Fruit fly (Drosophila melanogaster) whole organism, embryonic: ENCODE results near the gene wrd.

Experiments
- Aef1 ChIP-seq: fragments of 200-800 bp; sonication (Bioruptor generic); IDR thresholded peaks from 3 replicates; pipeline ENCODE4 v1.3.6; 2022; ENCODE audit warnings: missing biosample characterization, missing genetic modification characterization
- Awh ChIP-seq: fragments of 200-800 bp; sonication (Bioruptor generic); IDR thresholded peaks from 2 replicates; pipeline ENCODE4, ENCODE4 v1.3.6; 2022; ENCODE audit warnings: missing biosample characterization, missing genetic modification characterization
- CG10654 ChIP-seq: fragments of 200-800 bp; sonication (Bioruptor generic); optimal IDR thresholded peaks from 2 replicates; lab custom pipeline; 2016; ENCODE audit warnings: missing biosample characterization, missing genetic modification characterization
- CG11247 ChIP-seq: fragments of 200-800 bp; sonication (Bioruptor generic); IDR thresholded peaks from 2 replicates; pipeline ENCODE4 v1.3.6; 2022; ENCODE audit warnings: missing biosample characterization, missing genetic modification characterization
- CG11398 ChIP-seq: fragments of 200-800 bp; sonication (Bioruptor generic); optimal IDR thresholded peaks from 2 replicates; lab custom pipeline; 2016; ENCODE audit warnings: missing biosample characterization, missing genetic modification characterization
- CG12769 ChIP-seq: fragments of 200-800 bp; sonication (Bioruptor generic); optimal IDR thresholded peaks from 2 replicates; lab custom pipeline; 2019; ENCODE audit warnings: missing biosample characterization, mild to moderate bottlenecking, missing genetic modification characterization, moderate library complexity
- CG13624 ChIP-seq: fragments of 200-800 bp; sonication (Bioruptor generic); optimal IDR thresholded peaks from 2 replicates; lab custom pipeline; 2016; ENCODE audit warnings: missing biosample characterization, missing genetic modification characterization
- CG17568 ChIP-seq: fragments of 200-800 bp; sonication (Bioruptor generic); optimal IDR thresholded peaks from 2 replicates; lab custom pipeline; 2018; ENCODE audit warnings: missing biosample characterization, mild to moderate bottlenecking, missing genetic modification characterization, moderate library complexity
- CG17912 ChIP-seq: fragments of 200-800 bp; sonication (Bioruptor generic); optimal IDR thresholded peaks from 2 replicates; lab custom pipeline; 2018; ENCODE audit warnings: missing biosample characterization, mild to moderate bottlenecking, missing genetic modification characterization
- CG32767 ChIP-seq: fragments of 200-800 bp; sonication (Bioruptor generic); IDR thresholded peaks from 2 replicates; pipeline ENCODE4 v1.3.6; 2022; ENCODE audit warnings: missing biosample characterization, missing genetic modification characterization
- CG43689 ChIP-seq: fragments of 200-800 bp; sonication (Bioruptor generic); IDR thresholded peaks from 2 replicates; pipeline ENCODE4 v1.3.6; 2022; ENCODE audit warnings: missing biosample characterization, missing genetic modification characterization
- CG5180 ChIP-seq: fragments of 200-800 bp; sonication (Bioruptor generic); optimal IDR thresholded peaks from 3 replicates; lab custom pipeline; 2017; ENCODE audit warnings: missing biosample characterization, missing genetic modification characterization, mild to moderate bottlenecking, moderate library complexity, missing genetic modification reagents
- CG7963 ChIP-seq: fragments of 200-800 bp; sonication (Bioruptor generic); IDR thresholded peaks from 3 replicates; pipeline ENCODE4 v1.3.6; 2022; ENCODE audit warnings: missing biosample characterization, missing genetic modification characterization; ENCODE audit not compliant: partially characterized antibody
- CG7987 ChIP-seq: fragments of 200-800 bp; sonication (Bioruptor generic); optimal IDR thresholded peaks from 2 replicates; lab custom pipeline; 2018; ENCODE audit warnings: missing biosample characterization, mild to moderate bottlenecking, missing genetic modification characterization, moderate library complexity
- CG9215 ChIP-seq: fragments of 200-800 bp; sonication (Bioruptor generic); IDR thresholded peaks from 2 replicates; pipeline ENCODE4 v1.3.6; 2022; ENCODE audit warnings: missing biosample characterization, missing genetic modification characterization
- E2f1 ChIP-seq: fragments of 200-800 bp; sonication (Bioruptor generic); IDR thresholded peaks from 2 replicates; pipeline ENCODE4 v1.3.6; 2022; ENCODE audit warnings: missing biosample characterization, missing genetic modification characterization
- GATAe ChIP-seq: fragments of 200-800 bp; sonication (Bioruptor generic); conservative IDR thresholded peaks from 2 replicates; pipeline ENCODE4 v1.3.6; 2022; ENCODE audit warnings: missing biosample characterization, missing genetic modification characterization
- H15 ChIP-seq: fragments of 200-800 bp; sonication (Bioruptor generic); IDR thresholded peaks from 3 replicates; pipeline ENCODE4 v1.3.6; 2022; ENCODE audit warnings: missing biosample characterization, missing genetic modification characterization
- Hr39 ChIP-seq: fragments of >200 bp; optimal IDR thresholded peaks from 2 replicates; lab custom pipeline; 2017
- Hr51 ChIP-seq, 2 experiments: fragments of 200-800 bp; sonication (Bioruptor generic); optimal IDR thresholded peaks; 2 replicates in 1 of 2; 3 replicates in 1 of 2; lab custom pipeline; 2016 to 2018; ENCODE audit warnings: missing biosample characterization in 2 of 2, missing genetic modification characterization in 2 of 2, mild to moderate bottlenecking in 1 of 2, moderate library complexity in 1 of 2
- Mrtf ChIP-seq: fragments of 200-800 bp; sonication (Bioruptor generic); IDR thresholded peaks from 3 replicates; pipeline ENCODE4 v1.3.6; 2022; ENCODE audit warnings: missing biosample characterization, missing genetic modification characterization
- NfI ChIP-seq: fragments of 200-800 bp; sonication (Bioruptor generic); optimal IDR thresholded peaks from 3 replicates; lab custom pipeline; 2018; ENCODE audit warnings: missing biosample characterization, mild to moderate bottlenecking, missing genetic modification characterization, moderate library complexity
- Oli ChIP-seq: fragments of 200-800 bp; sonication (Bioruptor generic); optimal IDR thresholded peaks from 2 replicates; lab custom pipeline; 2018; ENCODE audit warnings: missing biosample characterization, mild to moderate bottlenecking, missing genetic modification characterization, moderate library complexity
- Stat92E ChIP-seq, 3 experiments: fragments of >200 bp in 2 of 3; fragments of 200-800 bp in 1 of 3; sonication (Bioruptor generic) in 1 of 3; optimal IDR thresholded peaks; 2 replicates each; lab custom pipeline; 2017 to 2019; ENCODE audit warnings: missing biosample characterization in 3 of 3, missing genetic modification characterization in 3 of 3, mild to moderate bottlenecking in 1 of 3, moderate library complexity in 1 of 3
- ato ChIP-seq: fragments of 200-800 bp; sonication (Bioruptor generic); IDR thresholded peaks from 2 replicates; pipeline ENCODE4 v1.3.6; 2022; ENCODE audit warnings: missing biosample characterization, missing genetic modification characterization; ENCODE audit not compliant: partially characterized antibody
- az2 ChIP-seq: fragments of 200-800 bp; sonication (Bioruptor generic); optimal IDR thresholded peaks from 3 replicates; lab custom pipeline; 2016; ENCODE audit warnings: missing biosample characterization, missing genetic modification characterization
- chm ChIP-seq: fragments of 200-800 bp; sonication (Bioruptor generic); IDR thresholded peaks from 2 replicates; pipeline ENCODE4 v1.3.6; 2022; ENCODE audit warnings: missing biosample characterization, missing genetic modification characterization
- chn ChIP-seq: fragments of 200-800 bp; sonication (Bioruptor generic); optimal IDR thresholded peaks from 2 replicates; lab custom pipeline; 2016; ENCODE audit warnings: missing biosample characterization, missing genetic modification characterization
- exex ChIP-seq: fragments of 200-800 bp; sonication (Bioruptor generic); optimal IDR thresholded peaks from 4 replicates; lab custom pipeline; 2018; ENCODE audit warnings: missing biosample characterization, mild to moderate bottlenecking, missing genetic modification characterization, moderate library complexity
- gce ChIP-seq: fragments of 200-800 bp; sonication (Bioruptor generic); IDR thresholded peaks from 3 replicates; pipeline ENCODE4 v1.3.6; 2022; ENCODE audit warnings: missing biosample characterization, missing genetic modification characterization
- grn ChIP-seq: fragments of 200-800 bp; sonication (Bioruptor generic); optimal IDR thresholded peaks from 3 replicates; lab custom pipeline; 2017; ENCODE audit warnings: missing biosample characterization, missing genetic modification characterization
- gsb-n ChIP-seq: fragments of 200-800 bp; sonication (Bioruptor generic); optimal IDR thresholded peaks from 3 replicates; lab custom pipeline; 2018; ENCODE audit warnings: missing biosample characterization, mild to moderate bottlenecking, missing genetic modification characterization
- hb ChIP-seq: fragments of 200-800 bp; sonication (Bioruptor generic); IDR thresholded peaks from 3 replicates; pipeline ENCODE4 v1.3.6; 2022; ENCODE audit warnings: missing biosample characterization, missing genetic modification characterization; ENCODE audit not compliant: partially characterized antibody
- ken ChIP-seq: fragments of 200-800 bp; sonication (Bioruptor generic); IDR thresholded peaks from 3 replicates; pipeline ENCODE4 v1.3.6; 2022; ENCODE audit warnings: missing biosample characterization, missing genetic modification characterization
- lola ChIP-seq, 3 experiments: fragments of >200 bp in 2 of 3; fragments of 200-800 bp in 1 of 3; sonication (Bioruptor generic) in 1 of 3; optimal IDR thresholded peaks; 2 replicates each; lab custom pipeline; 2017 to 2019; ENCODE audit warnings: missing biosample characterization in 3 of 3, missing genetic modification characterization in 3 of 3, mild to moderate bottlenecking in 1 of 3, moderate library complexity in 1 of 3
- oc ChIP-seq: fragments of 200-800 bp; sonication (Bioruptor generic); optimal IDR thresholded peaks from 2 replicates; lab custom pipeline; 2018; ENCODE audit warnings: missing biosample characterization, mild to moderate bottlenecking, missing genetic modification characterization, moderate library complexity
- ranshi ChIP-seq: fragments of 200-800 bp; sonication (Bioruptor generic); IDR thresholded peaks from 2 replicates; pipeline ENCODE4 v1.3.6; 2022; ENCODE audit warnings: missing biosample characterization, missing genetic modification characterization
- sc ChIP-seq, 3 experiments: fragments of >200 bp in 2 of 3; fragments of 200-800 bp in 1 of 3; sonication (Bioruptor generic) in 1 of 3; optimal IDR thresholded peaks; 2 replicates in 2 of 3; 3 replicates in 1 of 3; lab custom pipeline; 2017; ENCODE audit warnings: mild to moderate bottlenecking in 1 of 3, missing biosample characterization in 1 of 3, missing genetic modification characterization in 1 of 3, missing genetic modification reagents in 1 of 3
- scrt ChIP-seq: fragments of 200-800 bp; sonication (Bioruptor generic); optimal IDR thresholded peaks from 2 replicates; lab custom pipeline; 2018; ENCODE audit warnings: missing biosample characterization, mild to moderate bottlenecking, missing genetic modification characterization, moderate library complexity
- sd ChIP-seq: fragments of 200-800 bp; sonication (Bioruptor generic); optimal IDR thresholded peaks from 3 replicates; lab custom pipeline; 2018; ENCODE audit warnings: missing biosample characterization, mild to moderate bottlenecking, missing genetic modification characterization, moderate library complexity
- sr ChIP-seq: fragments of 200-800 bp; sonication (Bioruptor generic); IDR thresholded peaks from 3 replicates; pipeline ENCODE4 v1.3.6; 2022; ENCODE audit warnings: missing biosample characterization, missing genetic modification characterization
- ttk ChIP-seq: fragments of 200-800 bp; sonication (Bioruptor generic); IDR thresholded peaks from 2 replicates; pipeline ENCODE4 v2.1.2; 2022; ENCODE audit warnings: missing biosample characterization, missing genetic modification characterization
- vnd ChIP-seq: fragments of 200-800 bp; sonication (Bioruptor generic); IDR thresholded peaks from 3 replicates; pipeline ENCODE4 v1.3.6; 2022; ENCODE audit warnings: missing biosample characterization, missing genetic modification characterization; ENCODE audit not compliant: partially characterized antibody
- zen ChIP-seq: fragments of 200-800 bp; sonication (Bioruptor generic); optimal IDR thresholded peaks from 3 replicates; lab custom pipeline; 2018; ENCODE audit warnings: missing biosample characterization, mild to moderate bottlenecking, missing genetic modification characterization, moderate library complexity
- zen2 ChIP-seq: fragments of 200-800 bp; sonication (Bioruptor generic); IDR thresholded peaks from 3 replicates; pipeline ENCODE4 v1.3.6; 2022; ENCODE audit warnings: missing biosample characterization, missing genetic modification characterization; ENCODE audit not compliant: partially characterized antibody
- zfh1 ChIP-seq: fragments of 200-800 bp; sonication (Bioruptor generic); IDR thresholded peaks from 3 replicates; pipeline ENCODE4 v1.3.6; 2022; ENCODE audit warnings: missing biosample characterization, missing genetic modification characterization

wrd gene

DNA sequence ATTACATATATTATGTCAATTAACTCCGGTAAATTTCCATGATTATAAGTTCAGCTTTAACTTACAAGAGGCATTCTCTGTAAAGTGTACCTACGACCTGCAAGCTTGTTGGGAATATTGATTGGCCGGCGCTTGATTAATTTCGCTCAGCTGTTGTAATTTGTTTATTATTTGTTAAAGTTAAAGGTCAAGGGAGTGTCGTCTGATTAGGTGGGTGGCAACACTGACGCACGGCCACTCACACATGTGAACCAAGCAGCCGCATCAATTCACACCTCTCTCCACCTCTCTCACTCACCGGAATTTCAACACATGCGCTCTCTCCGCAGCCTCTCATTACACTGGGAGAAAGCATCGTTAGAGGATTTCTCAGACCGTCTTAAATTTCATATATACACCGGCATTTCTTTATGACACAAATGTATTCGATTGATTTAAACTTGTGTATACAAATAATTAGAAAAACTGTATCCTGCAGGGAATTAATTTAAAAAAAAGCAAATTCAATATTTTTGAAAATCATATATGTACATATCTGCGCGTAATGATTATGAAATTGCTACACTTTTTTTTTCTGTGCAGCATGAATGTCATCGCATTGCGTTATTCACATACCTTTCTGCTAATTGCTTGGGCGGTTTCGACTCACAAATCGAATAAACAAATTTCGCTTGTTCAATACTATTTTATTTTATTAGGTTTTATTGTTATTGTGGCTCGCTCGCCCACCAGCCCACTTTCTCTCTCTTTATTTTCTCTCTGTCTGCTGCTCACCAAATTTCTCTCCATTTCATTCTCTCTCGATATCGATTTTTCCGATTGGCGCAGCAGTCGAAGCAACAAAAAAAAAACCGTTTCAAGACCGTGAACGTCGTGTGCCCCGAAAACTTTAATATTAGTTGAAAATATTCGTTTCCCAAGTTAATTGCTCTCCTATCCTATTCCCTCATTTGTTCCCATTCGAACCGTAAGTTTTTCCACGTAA lies 4.7 kb downstream of the wrd start (continued):
- TF ChIP-seq CG17568 (GFP tag; lab: Kevin White, UChicago) (no peak), CG12769 (tag; lab: Kevin White, UChicago) (no peak), vnd (GFP tag; lab: Robert Waterston, UW) (no peak), sr (GFP tag; lab: Robert Waterston, UW) (no peak), Stat92E (GFP tag; optimal IDR thresholded peaks at IDR 0.05; lab: Kevin White, UChicago) (peak in 1 of 3 experiments; percentile 85), ken (GFP tag; lab: Robert Waterston, UW) (peak; percentile 81; the same call in 2 of the 3 replicates), hb (GFP tag; lab: Robert Waterston, UW) (no peak), CG13624 (peak; percentile 78), Aef1 (GFP tag; lab: Robert Waterston, UW) (peak; percentile 78), scrt (GFP tag; lab: Kevin White, UChicago) (peak; percentile 89), H15 (GFP tag; lab: Robert Waterston, UW) (peak; percentile 75), CG17912 (peak; percentile 40), zen (peak; percentile 94), CG7963 (no peak), CG32767 (GFP tag; lab: Robert Waterston, UW) (peak; percentile 82), Oli (tag; lab: Kevin White, UChicago) (peak; percentile 95), zen2 (no peak), ato (GFP tag; lab: Robert Waterston, UW) (no peak), CG5180 (GFP tag; lab: Kevin White, UChicago) (peak; percentile 84), sc (optimal IDR thresholded peaks at IDR 0.05; lab: Kevin White, UChicago) (no peak), sc (GFP tag; optimal IDR thresholded peaks at IDR 0.05; lab: Kevin White, UChicago) (peak; percentile 89), Mrtf (GFP tag; lab: Robert Waterston, UW) (peak; percentile 80), Awh (GFP tag; lab: Robert Waterston, UW) (peak; percentile 82), NfI (peak; percentile 92), oc (tag; lab: Kevin White, UChicago) (peak; percentile 96), az2 (GFP tag; lab: Kevin White, UChicago) (peak; percentile 95), Hr51 (GFP tag; optimal IDR thresholded peaks at IDR 0.05; lab: Kevin White, UChicago) (peak; percentile 84 to 95), CG10654 (peak; percentile 89), CG9215 (GFP tag; lab: Robert Waterston, UW) (peak; percentile 87), lola (GFP tag; optimal IDR thresholded peaks at IDR 0.05; lab: Kevin White, UChicago) (peak in 1 of 3 experiments; percentile 94), CG11247 (GFP tag; lab: Robert Waterston, UW) (peak; percentile 64; the same call in 1 of the 2 replicates), ranshi (GFP tag; lab: Robert Waterston, UW) (peak; percentile 86), chn (peak; percentile 94), CG7987 (peak; percentile 65), Hr39 (no peak), E2f1 (GFP tag; lab: Robert Waterston, UW) (peak; percentile 86), GATAe (GFP tag; lab: Robert Waterston, UW) (peak; percentile 65), CG11398 (GFP tag; lab: Kevin White, UChicago) (peak; percentile 86), grn (GFP tag; lab: Kevin White, UChicago) (peak; percentile 48), exex (tag; lab: Kevin White, UChicago) (peak; percentile 72), gce (GFP tag; lab: Robert Waterston, UW) (peak; percentile 79; the same call in 2 of the 3 replicates), gsb-n (tag; lab: Kevin White, UChicago) (peak; percentile 91), chm (GFP tag; lab: Robert Waterston, UW) (peak; percentile 78), zfh1 (GFP tag; lab: Robert Waterston, UW) (peak; percentile 92), CG43689 (peak; percentile 45; the same call in 1 of the 2 replicates), sd (tag; lab: Kevin White, UChicago) (peak; percentile 94), ttk (peak; percentile 88)
